Fruit fly (Drosophila melanogaster) whole organism, embryonic: ENCODE measurements around the gene Actn.

Source experiments
- CG10209 ChIP-seq: fragments of 200-800 bp; sonication (Bioruptor generic); optimal IDR thresholded peaks from 3 replicates; lab custom pipeline; 2017; ENCODE audit warnings: missing biosample characterization, mild to moderate bottlenecking, missing genetic modification characterization, missing genetic modification reagents
- CG10267 ChIP-seq: fragments of 200-800 bp; sonication (Bioruptor generic); optimal IDR thresholded peaks from 2 replicates; lab custom pipeline; 2018; ENCODE audit warnings: missing biosample characterization, mild to moderate bottlenecking, missing genetic modification characterization, moderate library complexity
- CG10274 ChIP-seq: fragments of 200-800 bp; sonication (Bioruptor generic); optimal IDR thresholded peaks from 3 replicates; lab custom pipeline; 2017; ENCODE audit warnings: missing biosample characterization, mild to moderate bottlenecking, missing genetic modification characterization
- CG11504 ChIP-seq: fragments of 200-800 bp; sonication (Bioruptor generic); optimal IDR thresholded peaks from 3 replicates; lab custom pipeline; 2019; ENCODE audit warnings: missing biosample characterization, mild to moderate bottlenecking, missing genetic modification characterization, moderate library complexity
- CG12155 ChIP-seq: fragments of 200-800 bp; sonication (Bioruptor generic); optimal IDR thresholded peaks from 3 replicates; lab custom pipeline; 2016; ENCODE audit warnings: missing biosample characterization, missing genetic modification characterization
- CG12391 ChIP-seq: fragments of 200-800 bp; sonication (Bioruptor generic); optimal IDR thresholded peaks from 3 replicates; lab custom pipeline; 2018; ENCODE audit warnings: missing biosample characterization, mild to moderate bottlenecking, missing genetic modification characterization, moderate library complexity
- CG13123 ChIP-seq: fragments of 200-800 bp; sonication (Bioruptor generic); optimal IDR thresholded peaks from 2 replicates; lab custom pipeline; 2016; ENCODE audit warnings: missing biosample characterization, missing genetic modification characterization
- CG14667 ChIP-seq: fragments of 200-800 bp; sonication (Bioruptor generic); IDR thresholded peaks from 2 replicates; pipeline ENCODE4 v1.3.6; 2022; ENCODE audit warnings: missing biosample characterization, missing genetic modification characterization
- CG15514 ChIP-seq: fragments of 200-800 bp; sonication (Bioruptor generic); optimal IDR thresholded peaks from 3 replicates; lab custom pipeline; 2017; ENCODE audit warnings: missing biosample characterization, missing genetic modification characterization, mild to moderate bottlenecking, moderate library complexity, missing genetic modification reagents
- CG16815 ChIP-seq: fragments of 200-800 bp; sonication (Bioruptor generic); optimal IDR thresholded peaks from 3 replicates; lab custom pipeline; 2017; ENCODE audit warnings: missing biosample characterization, mild to moderate bottlenecking, missing genetic modification characterization
- CG17328 ChIP-seq: fragments of 200-800 bp; sonication (Bioruptor generic); IDR thresholded peaks from 2 replicates; pipeline ENCODE4 v1.3.6; 2022; ENCODE audit warnings: missing biosample characterization, missing genetic modification characterization
- CG2875 ChIP-seq: fragments of 200-800 bp; sonication (Bioruptor generic); optimal IDR thresholded peaks from 2 replicates; lab custom pipeline; 2017; ENCODE audit warnings: missing biosample characterization, mild to moderate bottlenecking, missing genetic modification characterization, missing genetic modification reagents
- CG4424 ChIP-seq: fragments of 200-800 bp; sonication (Bioruptor generic); optimal IDR thresholded peaks from 3 replicates; lab custom pipeline; 2016; ENCODE audit warnings: missing biosample characterization, missing genetic modification characterization
- CG6254 ChIP-seq: fragments of 200-800 bp; sonication (Bioruptor generic); optimal IDR thresholded peaks from 3 replicates; lab custom pipeline; 2017; ENCODE audit warnings: mild to moderate bottlenecking, missing biosample characterization, missing genetic modification reagents, missing genetic modification characterization
- CG7556 ChIP-seq: fragments of 200-800 bp; sonication (Bioruptor generic); optimal IDR thresholded peaks from 2 replicates; lab custom pipeline; 2017; ENCODE audit warnings: missing biosample characterization, mild to moderate bottlenecking, missing genetic modification characterization
- CoRest ChIP-seq: fragments of 200-800 bp; sonication (Bioruptor generic); optimal IDR thresholded peaks from 3 replicates; lab custom pipeline; 2018; ENCODE audit warnings: missing biosample characterization, mild to moderate bottlenecking, missing genetic modification characterization, moderate library complexity
- D19B ChIP-seq: fragments of 200-800 bp; sonication (Bioruptor generic); optimal IDR thresholded peaks from 2 replicates; lab custom pipeline; 2017; ENCODE audit warnings: missing biosample characterization, mild to moderate bottlenecking, missing genetic modification characterization
- Dad ChIP-seq: fragments of 200-800 bp; sonication (Bioruptor generic); optimal IDR thresholded peaks from 3 replicates; lab custom pipeline; 2016; ENCODE audit warnings: missing biosample characterization, missing genetic modification characterization
- Dip3 ChIP-seq: fragments of 200-800 bp; sonication (Bioruptor generic); optimal IDR thresholded peaks from 3 replicates; lab custom pipeline; 2016; ENCODE audit warnings: missing biosample characterization, missing genetic modification characterization
- E2f1 ChIP-seq: fragments of 200-800 bp; sonication (Bioruptor generic); IDR thresholded peaks from 2 replicates; pipeline ENCODE4 v1.3.6; 2022; ENCODE audit warnings: missing biosample characterization, missing genetic modification characterization
- Fer3 ChIP-seq: fragments of 200-800 bp; sonication (Bioruptor generic); optimal IDR thresholded peaks from 2 replicates; lab custom pipeline; 2018; ENCODE audit warnings: missing biosample characterization, mild to moderate bottlenecking, missing genetic modification characterization, moderate library complexity
- H15 ChIP-seq: fragments of 200-800 bp; sonication (Bioruptor generic); IDR thresholded peaks from 3 replicates; pipeline ENCODE4 v1.3.6; 2022; ENCODE audit warnings: missing biosample characterization, missing genetic modification characterization
- Hand ChIP-seq: fragments of 200-800 bp; sonication (Bioruptor generic); optimal IDR thresholded peaks from 2 replicates; lab custom pipeline; 2017; ENCODE audit warnings: mild to moderate bottlenecking, missing biosample characterization, missing genetic modification reagents, missing genetic modification characterization
- Kr ChIP-seq: fragments of 200-800 bp; sonication (Bioruptor generic); optimal IDR thresholded peaks from 2 replicates; lab custom pipeline; 2017; ENCODE audit warnings: missing biosample characterization, mild to moderate bottlenecking, missing genetic modification characterization
- Nf-YB ChIP-seq: fragments of 200-800 bp; sonication (Bioruptor generic); optimal IDR thresholded peaks from 3 replicates; lab custom pipeline; 2019; ENCODE audit warnings: missing biosample characterization, mild to moderate bottlenecking, missing genetic modification characterization, moderate library complexity
- NfI ChIP-seq: fragments of 200-800 bp; sonication (Bioruptor generic); optimal IDR thresholded peaks from 3 replicates; lab custom pipeline; 2018; ENCODE audit warnings: missing biosample characterization, mild to moderate bottlenecking, missing genetic modification characterization, moderate library complexity
- Pdp1 ChIP-seq, 2 experiments: fragments of 200-800 bp; sonication (Bioruptor generic); optimal IDR thresholded peaks; 3 replicates each; lab custom pipeline; 2016; ENCODE audit warnings: missing biosample characterization in 2 of 2, missing genetic modification characterization in 2 of 2, mild to moderate bottlenecking in 1 of 2, moderate library complexity in 1 of 2
- TFAM ChIP-seq: fragments of 200-800 bp; sonication (Bioruptor generic); optimal IDR thresholded peaks from 2 replicates; lab custom pipeline; 2017; ENCODE audit warnings: missing biosample characterization, missing genetic modification characterization, inconsistent platforms
- ara ChIP-seq: fragments of 200-800 bp; sonication (Bioruptor generic); IDR thresholded peaks from 2 replicates; pipeline ENCODE4 v1.3.6; 2022; ENCODE audit warnings: missing biosample characterization, missing genetic modification characterization
- bsh ChIP-seq, 2 experiments: fragments of 200-800 bp; sonication (Bioruptor generic); optimal IDR thresholded peaks; 2 replicates each; lab custom pipeline; 2017 to 2018; ENCODE audit warnings: mild to moderate bottlenecking in 2 of 2, missing biosample characterization in 2 of 2, missing genetic modification characterization in 2 of 2, moderate library complexity in 1 of 2
- dati ChIP-seq: fragments of 200-800 bp; sonication (Bioruptor generic); IDR thresholded peaks from 2 replicates; pipeline ENCODE4 v1.3.6; 2022; ENCODE audit warnings: missing biosample characterization, missing genetic modification characterization
- dmrt99B ChIP-seq: fragments of 200-800 bp; sonication (Bioruptor generic); optimal IDR thresholded peaks from 2 replicates; lab custom pipeline; 2018; ENCODE audit warnings: missing biosample characterization, mild to moderate bottlenecking, missing genetic modification characterization, moderate library complexity
- fd96Cb ChIP-seq: fragments of 200-800 bp; sonication (Bioruptor generic); optimal IDR thresholded peaks from 2 replicates; lab custom pipeline; 2018; ENCODE audit warnings: missing biosample characterization, mild to moderate bottlenecking, missing genetic modification characterization, moderate library complexity
- fu2 ChIP-seq: fragments of 200-800 bp; sonication (Bioruptor generic); optimal IDR thresholded peaks from 2 replicates; lab custom pipeline; 2016; ENCODE audit warnings: missing biosample characterization, missing genetic modification characterization
- grau ChIP-seq: fragments of 200-800 bp; optimal IDR thresholded peaks from 3 replicates; lab custom pipeline; 2019; ENCODE audit warnings: missing biosample characterization, mild to moderate bottlenecking, missing genetic modification characterization, moderate library complexity
- hb ChIP-seq: fragments of 200-800 bp; sonication (Bioruptor generic); IDR thresholded peaks from 3 replicates; pipeline ENCODE4 v1.3.6; 2022; ENCODE audit warnings: missing biosample characterization, missing genetic modification characterization; ENCODE audit not compliant: partially characterized antibody
- ind ChIP-seq: fragments of 200-800 bp; sonication (Bioruptor generic); optimal IDR thresholded peaks from 3 replicates; lab custom pipeline; 2016; ENCODE audit warnings: missing biosample characterization, missing genetic modification characterization
- jing ChIP-seq: fragments of 200-800 bp; sonication (Bioruptor generic); optimal IDR thresholded peaks from 2 replicates; lab custom pipeline; 2018; ENCODE audit warnings: missing biosample characterization, mild to moderate bottlenecking, missing genetic modification characterization
- phol ChIP-seq: fragments of 200-800 bp; sonication (Bioruptor generic); optimal IDR thresholded peaks from 3 replicates; lab custom pipeline; 2018; ENCODE audit warnings: missing biosample characterization, mild to moderate bottlenecking, missing genetic modification characterization, moderate library complexity
- pzg ChIP-seq: fragments of 200-800 bp; sonication (Bioruptor generic); optimal IDR thresholded peaks from 3 replicates; lab custom pipeline; 2018; ENCODE audit warnings: missing biosample characterization, mild to moderate bottlenecking, missing genetic modification characterization, moderate library complexity
- scrt ChIP-seq: fragments of 200-800 bp; sonication (Bioruptor generic); optimal IDR thresholded peaks from 2 replicates; lab custom pipeline; 2018; ENCODE audit warnings: missing biosample characterization, mild to moderate bottlenecking, missing genetic modification characterization, moderate library complexity
- sd ChIP-seq: fragments of 200-800 bp; sonication (Bioruptor generic); optimal IDR thresholded peaks from 3 replicates; lab custom pipeline; 2018; ENCODE audit warnings: missing biosample characterization, mild to moderate bottlenecking, missing genetic modification characterization, moderate library complexity
- slbo ChIP-seq: fragments of 200-800 bp; sonication (Bioruptor generic); IDR thresholded peaks from 2 replicates; pipeline ENCODE4 v1.3.6; 2022; ENCODE audit warnings: missing biosample characterization, missing genetic modification characterization
- sna ChIP-seq: fragments of 200-800 bp; sonication (Bioruptor generic); IDR thresholded peaks from 2 replicates; pipeline ENCODE4 v1.3.6; 2022; ENCODE audit warnings: missing biosample characterization, missing genetic modification characterization; ENCODE audit not compliant: partially characterized antibody
- tin ChIP-seq: fragments of 200-800 bp; sonication (Bioruptor generic); optimal IDR thresholded peaks from 3 replicates; lab custom pipeline; 2016; ENCODE audit warnings: missing biosample characterization, missing genetic modification characterization
- twi ChIP-seq: fragments of 200-800 bp; optimal IDR thresholded peaks from 2 replicates; lab custom pipeline; 2019; ENCODE audit warnings: missing biosample characterization, mild to moderate bottlenecking, missing genetic modification characterization, moderate library complexity
- unc-4 ChIP-seq: fragments of 200-800 bp; sonication (Bioruptor generic); IDR thresholded peaks from 2 replicates; pipeline ENCODE4 v1.3.6; 2022; ENCODE audit warnings: missing biosample characterization, missing genetic modification characterization; ENCODE audit not compliant: partially characterized antibody
- vnd ChIP-seq: fragments of 200-800 bp; sonication (Bioruptor generic); IDR thresholded peaks from 3 replicates; pipeline ENCODE4 v1.3.6; 2022; ENCODE audit warnings: missing biosample characterization, missing genetic modification characterization; ENCODE audit not compliant: partially characterized antibody
- zf30C ChIP-seq: fragments of 200-800 bp; sonication (Bioruptor generic); optimal IDR thresholded peaks from 3 replicates; lab custom pipeline; 2018; ENCODE audit warnings: missing biosample characterization, mild to moderate bottlenecking, missing genetic modification characterization

The Actn gene

DNA sequence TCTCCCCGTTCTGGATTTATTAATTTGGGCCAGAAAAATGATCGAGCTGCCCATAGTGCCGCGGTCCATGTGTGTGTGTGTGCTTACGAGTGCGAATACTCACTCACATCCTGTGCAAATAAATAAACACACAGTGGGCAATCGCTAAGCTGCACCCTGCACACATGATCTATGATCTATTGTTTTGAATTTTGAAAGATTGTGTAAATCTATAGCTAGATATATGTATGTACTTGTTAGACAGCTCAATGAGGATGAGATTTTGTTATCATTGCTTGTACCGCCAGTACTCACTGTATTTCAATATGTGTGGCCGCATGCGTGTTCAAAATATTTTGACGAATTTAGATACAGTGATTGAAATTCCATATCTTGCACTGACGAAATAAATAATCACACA lies 41.0 kb upstream of the Actn start (continued):
- TF ChIP-seq CG12155: peak; percentile 63
- TF ChIP-seq ind (GFP tag; lab: Kevin White, UChicago): peak; percentile 67
- TF ChIP-seq ara (GFP tag; lab: Robert Waterston, UW): peak; percentile 45; the same call in 1 of the 2 replicates
- TF ChIP-seq CG15514 (GFP tag; lab: Kevin White, UChicago): peak; percentile 59
- TF ChIP-seq Hand (GFP tag; lab: Kevin White, UChicago): peak; percentile 27
- peak; percentile 73 for TF ChIP-seq NfI (GFP tag; lab: Kevin White, UChicago)
- TF ChIP-seq CoRest (tag; lab: Kevin White, UChicago): peak; percentile 51
- TF ChIP-seq jing (GFP tag; lab: Kevin White, UChicago): no peak
- no peak for TF ChIP-seq sna
- TF ChIP-seq H15: no peak
- TF ChIP-seq Dad: no peak
- TF ChIP-seq sd: peak; percentile 27
- TF ChIP-seq fu2: peak; percentile 52
- TF ChIP-seq tin (GFP tag; lab: Kevin White, UChicago): peak; percentile 2
- peak; percentile 19 for TF ChIP-seq phol (tag; lab: Kevin White, UChicago)
- no peak for TF ChIP-seq zf30C (GFP tag; lab: Kevin White, UChicago)
- TF ChIP-seq dmrt99B: peak; percentile 23
- TF ChIP-seq CG14667 (GFP tag; lab: Robert Waterston, UW): 0 out of 2 replicates have a peak, but pooled peaks have one; percentile 41
- TF ChIP-seq CG10267 (tag; lab: Kevin White, UChicago): no peak
- peak; percentile 90 for TF ChIP-seq grau (tag; lab: Kevin White, UChicago)
- TF ChIP-seq CG10274 (GFP tag; lab: Kevin White, UChicago): peak; percentile 27
- TF ChIP-seq CG6254 (GFP tag; lab: Kevin White, UChicago): no peak
- TF ChIP-seq CG17328 (GFP tag; lab: Robert Waterston, UW): 0 out of 2 replicates have a peak, but pooled peaks have one; percentile 17
- peak; percentile 12 to 36 for TF ChIP-seq Pdp1 (GFP tag; optimal IDR thresholded peaks at IDR 0.05; lab: Kevin White, UChicago)
- no peak for TF ChIP-seq CG2875
- peak; percentile 77 for TF ChIP-seq Fer3 (tag; lab: Kevin White, UChicago)
- 0 out of 2 replicates have a peak, but pooled peaks have one; percentile 20 for TF ChIP-seq dati (GFP tag; lab: Robert Waterston, UW)
- peak; percentile 62 for TF ChIP-seq CG16815 (GFP tag; lab: Kevin White, UChicago)
- TF ChIP-seq slbo (GFP tag; lab: Robert Waterston, UW): peak; percentile 91
- TF ChIP-seq CG13123: no peak
- no peak for TF ChIP-seq unc-4 (GFP tag; lab: Robert Waterston, UW)
- TF ChIP-seq E2f1 (GFP tag; lab: Robert Waterston, UW): peak; percentile 51; the same call in 1 of the 2 replicates
- no peak for TF ChIP-seq hb
- TF ChIP-seq TFAM (GFP tag; lab: Kevin White, UChicago): no peak
- TF ChIP-seq D19B: peak; percentile 48
- TF ChIP-seq twi (tag; lab: Kevin White, UChicago): no peak
- TF ChIP-seq bsh (GFP tag; optimal IDR thresholded peaks at IDR 0.05; lab: Kevin White, UChicago): peak in 1 of 2 experiments; percentile 61
- TF ChIP-seq CG4424: no peak
- peak; percentile 66 for TF ChIP-seq Dip3 (GFP tag; lab: Kevin White, UChicago)
- TF ChIP-seq pzg (GFP tag; lab: Kevin White, UChicago): no peak
- no peak for TF ChIP-seq vnd (GFP tag; lab: Robert Waterston, UW)
- TF ChIP-seq scrt (GFP tag; lab: Kevin White, UChicago): peak; percentile 49
- TF ChIP-seq CG12391 (tag; lab: Kevin White, UChicago): peak; percentile 17
- TF ChIP-seq CG10209 (GFP tag; lab: Kevin White, UChicago): peak; percentile 40
- TF ChIP-seq Kr (GFP tag; lab: Kevin White, UChicago): no peak
- TF ChIP-seq Nf-YB (GFP tag; lab: Kevin White, UChicago): no peak
- no peak for TF ChIP-seq CG7556 (GFP tag; lab: Kevin White, UChicago)
- TF ChIP-seq fd96Cb (tag; lab: Kevin White, UChicago): no peak
- TF ChIP-seq CG11504 (tag; lab: Kevin White, UChicago): peak; percentile 41
